Fruit fly (Drosophila melanogaster) whole organism: ENCODE measurements around the gene Kots.

Source experiments
- CG8478 ChIP-seq: fragments of >200 bp; optimal IDR thresholded peaks from 2 replicates; lab custom pipeline; 2018; ENCODE audit warnings: inconsistent platforms
- pan ChIP-seq: fragments of >200 bp; optimal IDR thresholded peaks from 2 replicates; lab custom pipeline; 2017
- psq ChIP-seq: fragments of >200 bp; optimal IDR thresholded peaks from 2 replicates; lab custom pipeline; 2017

DNA sequence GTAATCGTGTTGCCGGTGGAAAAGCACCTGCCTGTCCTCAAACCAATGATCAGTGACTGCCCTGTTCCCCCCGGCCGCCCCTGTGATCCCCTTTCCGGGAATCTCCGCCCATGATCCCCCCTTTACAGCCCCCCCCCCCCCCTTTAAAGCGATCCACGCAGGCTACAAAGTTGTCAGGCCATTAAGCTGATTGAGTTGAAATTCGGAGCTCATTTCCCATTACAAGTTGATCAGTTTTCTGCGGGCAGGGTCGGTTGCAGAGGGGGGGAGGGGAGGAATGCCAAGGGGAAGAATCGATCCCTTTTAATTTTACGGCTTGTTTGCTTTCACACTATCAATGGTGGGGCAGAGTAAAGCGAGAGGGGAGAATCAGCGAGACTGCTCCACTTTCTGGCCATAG lies 30.0 kb downstream of the Kots start:
- no peak for TF ChIP-seq CG8478 (lab: Kevin White, UChicago)
- TF ChIP-seq pan (lab: Kevin White, UChicago): no peak
- no peak for TF ChIP-seq psq (lab: Kevin White, UChicago)
